Fruit fly (Drosophila melanogaster): Measurements from ENCODE around the gene VhaM9.7-a.

The VhaM9.7-a gene

DNA sequence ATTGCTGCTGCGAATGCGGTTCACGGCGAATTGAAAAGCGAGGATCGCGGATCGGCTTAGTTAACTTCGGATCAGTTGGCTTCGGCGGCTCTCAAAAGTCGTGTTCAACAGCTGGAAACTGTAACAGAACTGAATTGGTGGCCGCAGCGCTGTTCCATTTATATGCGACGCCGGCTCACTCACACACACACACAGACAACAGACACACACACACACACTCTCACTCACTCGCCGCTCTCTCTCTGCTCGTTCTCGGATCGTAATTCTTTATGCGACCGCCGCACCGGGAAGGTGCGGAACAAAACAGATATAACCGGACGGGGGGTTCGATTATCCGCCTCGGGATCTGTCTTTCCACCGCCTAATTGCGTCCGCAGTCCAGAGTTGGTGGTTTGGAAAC, 35.3 kb upstream of the VhaM9.7-a start, which contains the start of gene CG46460 (continued):
- TF ChIP-seq CG13287 (GFP tag; IDR thresholded peaks at IDR 0.05; ENCODE audit: partially characterized antibody) = peak; percentile 36; the same call in 1 of the 2 replicates
- TF ChIP-seq CG11695 (GFP tag; IDR thresholded peaks at IDR 0.05) = peak; percentile 92
- no peak for TF ChIP-seq CG18262 (tag; optimal IDR thresholded peaks at IDR 0.05)
- no peak for TF ChIP-seq CG12659 (GFP tag; optimal IDR thresholded peaks at IDR 0.05)
- TF ChIP-seq Myb (GFP tag; optimal IDR thresholded peaks at IDR 0.05) = peak; percentile 6
- TF ChIP-seq Antp (GFP tag; optimal IDR thresholded peaks at IDR 0.05) = no peak
- TF ChIP-seq Hr51 (GFP tag; optimal IDR thresholded peaks at IDR 0.05) = no peak
- TF ChIP-seq CG11504 (tag; optimal IDR thresholded peaks at IDR 0.05) = no peak
- TF ChIP-seq her (GFP tag; optimal IDR thresholded peaks at IDR 0.05) = peak; percentile 1
- TF ChIP-seq yki (optimal IDR thresholded peaks at IDR 0.05) = peak; percentile 16
- TF ChIP-seq Ssrp (tag; optimal IDR thresholded peaks at IDR 0.05) = no peak
- TF ChIP-seq psq (GFP tag; optimal IDR thresholded peaks at IDR 0.05) = no peak
- no peak for TF ChIP-seq CG15479 (GFP tag; optimal IDR thresholded peaks at IDR 0.05)
- no peak for TF ChIP-seq Abd-B (GFP tag; optimal IDR thresholded peaks at IDR 0.05)
- no peak for TF ChIP-seq vfl (GFP tag; optimal IDR thresholded peaks at IDR 0.05)
- TF ChIP-seq CG13123 (GFP tag; optimal IDR thresholded peaks at IDR 0.05) = no peak
- no peak for TF ChIP-seq p53 (GFP tag; optimal IDR thresholded peaks at IDR 0.05)
- no peak for TF ChIP-seq dmrt11E (tag; optimal IDR thresholded peaks at IDR 0.05)
- TF ChIP-seq CG6765 (GFP tag; optimal IDR thresholded peaks at IDR 0.05) = no peak
- TF ChIP-seq nau (GFP tag; optimal IDR thresholded peaks at IDR 0.05) = no peak
- no peak for TF ChIP-seq CG15696 (tag; optimal IDR thresholded peaks at IDR 0.05)
- 0 out of 2 replicates have a peak, but pooled peaks have one; percentile 13 for TF ChIP-seq sob (GFP tag; IDR thresholded peaks at IDR 0.05)
- TF ChIP-seq dati (GFP tag; IDR thresholded peaks at IDR 0.05) = no peak
- no peak for TF ChIP-seq CG17802 (tag; optimal IDR thresholded peaks at IDR 0.05)
- TF ChIP-seq gcm2 (GFP tag; optimal IDR thresholded peaks at IDR 0.05) = no peak
- TF ChIP-seq jigr1 (GFP tag; IDR thresholded peaks at IDR 0.05) = no peak
- no peak for TF ChIP-seq NFAT (GFP tag; IDR thresholded peaks at IDR 0.05)
- no peak for TF ChIP-seq stwl (tag; optimal IDR thresholded peaks at IDR 0.05)
- no peak for TF ChIP-seq maf-S (GFP tag; optimal IDR thresholded peaks at IDR 0.05)
- no peak for TF ChIP-seq CG12071 (GFP tag; optimal IDR thresholded peaks at IDR 0.05)
- no peak for TF ChIP-seq Meics (GFP tag; optimal IDR thresholded peaks at IDR 0.05)
- TF ChIP-seq vnd (GFP tag; IDR thresholded peaks at IDR 0.05; ENCODE audit: partially characterized antibody) = no peak
- TF ChIP-seq CG14860 (GFP tag; IDR thresholded peaks at IDR 0.05; ENCODE audit: partially characterized antibody) = no peak
- no peak for TF ChIP-seq Doc2 (GFP tag; IDR thresholded peaks at IDR 0.05)
- no peak for TF ChIP-seq esg (GFP tag; conservative IDR thresholded peaks at IDR 0.05)
- no peak for TF ChIP-seq gsb-n (tag; optimal IDR thresholded peaks at IDR 0.05)
- no peak for TF ChIP-seq zfh2 (GFP tag; optimal IDR thresholded peaks at IDR 0.05)
- no peak for TF ChIP-seq wor (GFP tag; IDR thresholded peaks at IDR 0.05)
- TF ChIP-seq slp2 (GFP tag; optimal IDR thresholded peaks at IDR 0.05) = no peak
- peak; percentile 2 for TF ChIP-seq CG15601 (tag; optimal IDR thresholded peaks at IDR 0.05)
- no peak for TF ChIP-seq CG9797 (GFP tag; optimal IDR thresholded peaks at IDR 0.05)
- TF ChIP-seq B-H1 (GFP tag; IDR thresholded peaks at IDR 0.05) = no peak
- no peak for TF ChIP-seq Ravus (GFP tag; IDR thresholded peaks at IDR 0.05)
- peak; percentile 69 for TF ChIP-seq NC2α (GFP tag; optimal IDR thresholded peaks at IDR 0.05)
- no peak for TF ChIP-seq Mrtf (GFP tag; IDR thresholded peaks at IDR 0.05)
- no peak for TF ChIP-seq CG33213 (GFP tag; optimal IDR thresholded peaks at IDR 0.05)
- TF ChIP-seq CG4424 (GFP tag; optimal IDR thresholded peaks at IDR 0.05) = no peak
- TF ChIP-seq HmgZ (tag; optimal IDR thresholded peaks at IDR 0.05) = peak; percentile 4
- TF ChIP-seq ERR (GFP tag; optimal IDR thresholded peaks at IDR 0.05) = no peak
- no peak for TF ChIP-seq CG11093 (GFP tag; IDR thresholded peaks at IDR 0.05)
- TF ChIP-seq CG17328 (GFP tag; IDR thresholded peaks at IDR 0.05) = peak; percentile 11; the same call in 1 of the 2 replicates
- peak; percentile 6 for TF ChIP-seq CG8290 (GFP tag; optimal IDR thresholded peaks at IDR 0.05)
- TF ChIP-seq CG8290 (tag; optimal IDR thresholded peaks at IDR 0.05) = peak in 1 of 2 experiments; percentile 12
